Worm (Caenorhabditis elegans) whole organism, late embryonic: Measurements from ENCODE around the gene cpr-9.

Experiments
- ets-4 ChIP-seq: sonication (generic microtip); optimal IDR thresholded peaks from 2 replicates; lab custom pipeline; 2016; ENCODE audit warnings: missing genetic modification characterization, missing compliant biosample characterization
- fax-1 ChIP-seq: sonication (generic microtip); optimal IDR thresholded peaks from 2 replicates; lab custom pipeline; 2016; ENCODE audit warnings: missing genotype, missing genetic modification characterization, missing compliant biosample characterization
- fkh-10 ChIP-seq: fragments of 150-350 bp; optimal IDR thresholded peaks from 2 replicates; lab custom pipeline; 2014; ENCODE audit warnings: missing biosample characterization, missing genetic modification reagents, missing genetic modification characterization

DNA sequence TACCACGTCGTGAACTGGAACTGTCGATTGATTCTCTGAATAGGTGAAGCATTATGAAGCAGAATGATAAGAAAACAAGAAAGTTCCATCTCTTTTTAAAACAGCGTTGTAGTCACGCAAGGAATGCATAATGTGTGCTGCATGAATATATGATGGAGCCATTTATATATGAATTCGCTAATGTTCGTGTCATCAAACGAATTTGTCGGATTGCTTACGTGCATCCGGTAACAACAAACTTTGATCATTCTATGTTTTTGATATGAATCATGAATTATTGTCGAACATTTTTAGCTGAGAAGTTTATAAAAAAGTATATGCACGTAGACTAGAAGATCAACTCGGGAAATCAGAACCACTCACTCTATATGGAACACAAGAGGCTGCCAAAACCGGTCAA lies 5.5 kb upstream of the cpr-9 start:
- TF ChIP-seq fkh-10 (GFP tag; lab: Kevin White, UChicago) (no peak), ets-4 (no peak), fax-1 (no peak)
